Fruit fly (Drosophila melanogaster): ENCODE measurements around the gene snRNP-U1-C.

Gene snRNP-U1-C

DNA sequence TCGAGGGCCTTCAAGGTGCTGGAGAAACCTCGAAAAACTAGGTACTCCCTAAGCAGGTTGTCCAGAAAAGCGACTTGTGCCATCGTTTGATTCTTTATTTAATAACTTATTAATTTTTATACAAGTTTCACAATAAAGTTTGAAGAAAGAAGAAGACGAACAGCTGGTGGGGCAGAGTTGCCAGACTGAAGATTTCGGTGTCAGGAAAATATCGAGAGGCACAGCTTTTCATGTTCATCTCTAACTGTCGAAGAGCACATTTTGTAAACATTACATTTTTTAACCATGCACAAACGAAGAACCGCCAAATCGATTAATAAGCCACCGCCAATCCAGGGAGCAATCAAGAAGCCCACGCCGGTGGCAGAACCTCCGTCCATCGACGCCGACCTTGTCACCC is 40.4 kb upstream of the snRNP-U1-C start, which contains the start of the genes CG6005 and CG14286 (continued):
- TF ChIP-seq fd102C (GFP tag; optimal IDR thresholded peaks at IDR 0.05) (no peak), Drgx (GFP tag; IDR thresholded peaks at IDR 0.05) (peak; percentile 52), CG15601 (tag; optimal IDR thresholded peaks at IDR 0.05) (peak; percentile 42), CG2712 (tag; optimal IDR thresholded peaks at IDR 0.05) (peak; percentile 22), CG17359 (tag; optimal IDR thresholded peaks at IDR 0.05) (no peak), CG13624 (GFP tag; optimal IDR thresholded peaks at IDR 0.05) (peak; percentile 75), sima (GFP tag; optimal IDR thresholded peaks at IDR 0.05) (no peak), ara (GFP tag; IDR thresholded peaks at IDR 0.05) (0 out of 2 replicates have a peak, but pooled peaks have one; percentile 34), fd64A (GFP tag; optimal IDR thresholded peaks at IDR 0.05) (no peak), vfl (GFP tag; optimal IDR thresholded peaks at IDR 0.05) (peak; percentile 27), run (tag; optimal IDR thresholded peaks at IDR 0.05) (no peak), fd96Cb (tag; optimal IDR thresholded peaks at IDR 0.05) (no peak), trh (GFP tag; optimal IDR thresholded peaks at IDR 0.05) (no peak), CG13894 (tag; optimal IDR thresholded peaks at IDR 0.05) (no peak), CG16815 (GFP tag; optimal IDR thresholded peaks at IDR 0.05) (no peak), nau (GFP tag; optimal IDR thresholded peaks at IDR 0.05) (no peak), CG6854 (GFP tag; optimal IDR thresholded peaks at IDR 0.05) (no peak), jing (GFP tag; optimal IDR thresholded peaks at IDR 0.05) (no peak), Blimp-1 (GFP tag; optimal IDR thresholded peaks at IDR 0.05) (no peak), sisA (GFP tag; IDR thresholded peaks at IDR 0.05) (peak; percentile 70), bcd (GFP tag; optimal IDR thresholded peaks at IDR 0.05) (no peak), wdn (GFP tag; IDR thresholded peaks at IDR 0.05) (0 out of 2 replicates have a peak, but pooled peaks have one; percentile 6), tin (GFP tag; optimal IDR thresholded peaks at IDR 0.05) (peak; percentile 36), Neu2 (GFP tag; optimal IDR thresholded peaks at IDR 0.05; ENCODE audit: borderline replicate concordance) (no peak), D19A (tag; optimal IDR thresholded peaks at IDR 0.05) (no peak), Hr3 (GFP tag; optimal IDR thresholded peaks at IDR 0.05) (peak; percentile 54), CG34376 (GFP tag; optimal IDR thresholded peaks at IDR 0.05) (peak; percentile 17), Lpt (GFP tag; optimal IDR thresholded peaks at IDR 0.05) (no peak), CG10565 (GFP tag; optimal IDR thresholded peaks at IDR 0.05) (no peak), Ptx1 (GFP tag; IDR thresholded peaks at IDR 0.05) (peak; percentile 66), danr (GFP tag; IDR thresholded peaks at IDR 0.05) (no peak), Pdp1 (GFP tag; optimal IDR thresholded peaks at IDR 0.05) (peak; percentile 32 to 66), CG31441 (GFP tag; IDR thresholded peaks at IDR 0.05) (0 out of 2 replicates have a peak, but pooled peaks have one; percentile 30), CG2116 (GFP tag; optimal IDR thresholded peaks at IDR 0.05) (peak; percentile 53), hkb (optimal IDR thresholded peaks at IDR 0.05) (no peak), hkb (GFP tag; IDR thresholded peaks at IDR 0.05) (0 out of 2 replicates have a peak, but pooled peaks have one; percentile 38), CG32767 (GFP tag; IDR thresholded peaks at IDR 0.05) (no peak), Optix (GFP tag; IDR thresholded peaks at IDR 0.05) (peak; percentile 63; the same call in 2 of the 3 replicates), Rfx (GFP tag; IDR thresholded peaks at IDR 0.05) (peak; percentile 93), tap (tag; optimal IDR thresholded peaks at IDR 0.05) (no peak), CG34422 (GFP tag; IDR thresholded peaks at IDR 0.05) (peak; percentile 89), CG7786 (GFP tag; optimal IDR thresholded peaks at IDR 0.05) (peak; percentile 58), gro (GFP tag; optimal IDR thresholded peaks at IDR 0.05) (peak; percentile 69), HmgD (GFP tag; optimal IDR thresholded peaks at IDR 0.05) (no peak), lbe (GFP tag; optimal IDR thresholded peaks at IDR 0.05) (no peak), PHDP (tag; optimal IDR thresholded peaks at IDR 0.05) (peak; percentile 36), prd (optimal IDR thresholded peaks at IDR 0.05) (no peak), prd (GFP tag; IDR thresholded peaks at IDR 0.05) (peak; percentile 80), pho (GFP tag; optimal IDR thresholded peaks at IDR 0.05) (peak; percentile 64), CG11398 (GFP tag; optimal IDR thresholded peaks at IDR 0.05) (no peak), CkIIα-i1 (GFP tag; IDR thresholded peaks at IDR 0.05) (no peak), Ets65A (GFP tag) (peak; percentile 30)

All from whole organism, embryonic.